Worm (Caenorhabditis elegans) whole organism, young adult: Measurements from ENCODE around the gene F14F7.4.

ENCODE experiments used
- B0035.1 ChIP-seq: sonication (generic microtip); optimal IDR thresholded peaks from 2 replicates; lab custom pipeline; 2016; ENCODE audit warnings: missing genetic modification characterization, mild to moderate bottlenecking, missing compliant biosample characterization, missing genotype, missing genetic modification reagents
- B0336.3 ChIP-seq: fragments of 200-800 bp; sonication (Bioruptor generic); IDR thresholded peaks from 2 replicates; pipeline ENCODE4 v1.3.6; 2022; ENCODE audit warnings: missing genetic modification characterization, missing compliant biosample characterization
- D2030.7 ChIP-seq: fragments of 200-800 bp; sonication (Bioruptor generic); IDR thresholded peaks from 2 replicates; pipeline ENCODE4 v1.3.6; 2022; ENCODE audit warnings: missing genetic modification reagents, missing genetic modification characterization, missing compliant biosample characterization
- F10E7.11 ChIP-seq: sonication (generic microtip); optimal IDR thresholded peaks from 2 replicates; lab custom pipeline; 2017; ENCODE audit warnings: mild to moderate bottlenecking, missing genetic modification characterization, moderate library complexity, missing compliant biosample characterization
- F22D6.2 ChIP-seq: sonication (generic microtip); optimal IDR thresholded peaks from 2 replicates; lab custom pipeline; 2016; ENCODE audit warnings: mild to moderate bottlenecking, missing genetic modification characterization, missing compliant biosample characterization
- F49E8.2 ChIP-seq: sonication (generic microtip); optimal IDR thresholded peaks from 3 replicates; lab custom pipeline; 2017; ENCODE audit warnings: missing genetic modification characterization, mild to moderate bottlenecking, missing compliant biosample characterization, antibody characterized with exemption, moderate library complexity; ENCODE audit not compliant: insufficient read depth
- K11D2.4 ChIP-seq: fragments of 200-800 bp; sonication (Bioruptor generic); IDR thresholded peaks from 2 replicates; pipeline ENCODE4 v1.3.6; 2022; ENCODE audit warnings: missing genetic modification reagents, missing genetic modification characterization, missing compliant biosample characterization
- T07F8.4 ChIP-seq: sonication (generic microtip); optimal IDR thresholded peaks from 2 replicates; lab custom pipeline; 2016; ENCODE audit warnings: mild to moderate bottlenecking, missing genetic modification characterization, moderate library complexity, missing compliant biosample characterization
- Y53G8AR.9 ChIP-seq: fragments of 200-800 bp; sonication (Bioruptor generic); conservative IDR thresholded peaks from 2 replicates; pipeline ENCODE4 v1.3.6; 2022; ENCODE audit warnings: missing genetic modification reagents, missing genetic modification characterization, missing compliant biosample characterization
- Y79H2A.3 ChIP-seq: fragments of 200-800 bp; sonication (Bioruptor generic); conservative IDR thresholded peaks from 2 replicates; pipeline ENCODE4 v1.3.6; 2022; ENCODE audit warnings: missing genetic modification reagents, missing genetic modification characterization, missing compliant biosample characterization
- aptf-3 ChIP-seq: fragments of 200-800 bp; sonication (Bioruptor generic); IDR thresholded peaks from 2 replicates; pipeline ENCODE4 v1.3.6; 2022; ENCODE audit warnings: missing genetic modification characterization, missing compliant biosample characterization
- athp-1 ChIP-seq: sonication (generic microtip); optimal IDR thresholded peaks from 2 replicates; lab custom pipeline; 2017; ENCODE audit warnings: mild to moderate bottlenecking, missing genetic modification characterization, missing compliant biosample characterization
- attf-3 ChIP-seq: fragments of 200-800 bp; sonication (Bioruptor generic); conservative IDR thresholded peaks from 2 replicates; pipeline ENCODE4 v1.3.6; 2022; ENCODE audit warnings: missing genetic modification reagents, missing genetic modification characterization, missing compliant biosample characterization
- cebp-2 ChIP-seq: fragments of 200-800 bp; sonication (Bioruptor generic); IDR thresholded peaks from 2 replicates; pipeline ENCODE4 v1.3.6; 2022; ENCODE audit warnings: missing genetic modification characterization, missing compliant biosample characterization
- ceh-40 ChIP-seq: fragments of 200-800 bp; sonication (Bioruptor generic); IDR thresholded peaks from 2 replicates; pipeline ENCODE4 v1.3.6; 2022; ENCODE audit warnings: missing genetic modification characterization, missing compliant biosample characterization
- ceh-58 ChIP-seq: fragments of 200-800 bp; sonication (Bioruptor generic); IDR thresholded peaks from 2 replicates; pipeline ENCODE4 v1.3.6; 2022; ENCODE audit warnings: missing genetic modification characterization, missing compliant biosample characterization
- ceh-91 ChIP-seq: fragments of 200-800 bp; sonication (Bioruptor generic); IDR thresholded peaks from 2 replicates; pipeline ENCODE4 v1.3.6; 2022; ENCODE audit warnings: missing genetic modification reagents, missing genetic modification characterization, missing compliant biosample characterization
- chd-7 ChIP-seq: sonication (generic microtip); optimal IDR thresholded peaks from 2 replicates; lab custom pipeline; 2016; ENCODE audit warnings: mild to moderate bottlenecking, missing genetic modification characterization, moderate library complexity, missing compliant biosample characterization
- dpff-1 ChIP-seq: sonication (generic microtip); optimal IDR thresholded peaks from 2 replicates; lab custom pipeline; 2017; ENCODE audit warnings: mild to moderate bottlenecking, missing genetic modification characterization, missing compliant biosample characterization
- gei-17 ChIP-seq: fragments of 200-800 bp; sonication (Bioruptor generic); optimal IDR thresholded peaks from 2 replicates; lab custom pipeline; 2018; ENCODE audit warnings: mild to moderate bottlenecking, missing genetic modification characterization, missing compliant biosample characterization
- him-1 ChIP-seq: sonication (generic microtip); optimal IDR thresholded peaks from 2 replicates; lab custom pipeline; 2016; ENCODE audit warnings: missing genotype, missing genetic modification reagents, missing genetic modification characterization, missing compliant biosample characterization
- hmg-20 ChIP-seq: fragments of 200-800 bp; sonication (Bioruptor generic); IDR thresholded peaks from 2 replicates; pipeline ENCODE4 v1.3.6; 2022; ENCODE audit warnings: missing genetic modification reagents, missing genetic modification characterization, missing compliant biosample characterization
- hrde-1 ChIP-seq: sonication (generic microtip); optimal IDR thresholded peaks from 2 replicates; lab custom pipeline; 2016; ENCODE audit warnings: missing genetic modification characterization, mild to moderate bottlenecking, missing compliant biosample characterization, moderate library complexity, missing genotype, missing genetic modification reagents, borderline replicate concordance
- lin-35 ChIP-seq, 3 experiments: fragments of 150-350 bp in 2 of 3; sonication (generic microtip) in 1 of 3; optimal IDR thresholded peaks; 2 replicates each; lab custom pipeline; 2014 to 2018; ENCODE audit warnings: missing biosample characterization in 3 of 3, missing genetic modification characterization in 3 of 3, missing genetic modification reagents in 3 of 3
- lin-40 ChIP-seq: sonication (generic microtip); optimal IDR thresholded peaks from 2 replicates; lab custom pipeline; 2016; ENCODE audit warnings: missing genetic modification characterization, mild to moderate bottlenecking, missing compliant biosample characterization, missing genotype, missing genetic modification reagents
- lin-54 ChIP-seq: fragments of 200-800 bp; sonication (Bioruptor generic); optimal IDR thresholded peaks from 2 replicates; lab custom pipeline; 2018; ENCODE audit warnings: mild to moderate bottlenecking, missing genetic modification characterization, missing compliant biosample characterization
- lsl-1 ChIP-seq: fragments of 200-800 bp; sonication (Bioruptor generic); optimal IDR thresholded peaks from 2 replicates; lab custom pipeline; 2018; ENCODE audit warnings: mild to moderate bottlenecking, missing genetic modification characterization, moderate library complexity, missing compliant biosample characterization
- lsy-27 ChIP-seq: sonication (generic microtip); optimal IDR thresholded peaks from 2 replicates; lab custom pipeline; 2017; ENCODE audit warnings: missing genetic modification characterization, mild to moderate bottlenecking, missing compliant biosample characterization, antibody characterized with exemption, missing genotype, borderline replicate concordance; ENCODE audit not compliant: insufficient read depth
- madf-3 ChIP-seq: fragments of 200-800 bp; sonication (Bioruptor generic); IDR thresholded peaks from 2 replicates; pipeline ENCODE4 v1.3.6; 2022; ENCODE audit warnings: missing genetic modification reagents, missing genetic modification characterization, missing compliant biosample characterization
- madf-6 ChIP-seq: fragments of 200-800 bp; sonication (Bioruptor generic); IDR thresholded peaks from 2 replicates; pipeline ENCODE4 v1.3.6; 2022; ENCODE audit warnings: missing genetic modification reagents, missing genetic modification characterization, missing compliant biosample characterization
- mel-28 ChIP-seq: sonication (generic microtip); optimal IDR thresholded peaks from 2 replicates; lab custom pipeline; 2016; ENCODE audit warnings: borderline replicate concordance, mild to moderate bottlenecking, missing genetic modification characterization, missing compliant biosample characterization
- mes-4 ChIP-seq: sonication (generic microtip); optimal IDR thresholded peaks from 2 replicates; lab custom pipeline; 2016; ENCODE audit warnings: missing genotype, missing genetic modification characterization, missing compliant biosample characterization
- nfya-1 ChIP-seq: sonication (generic microtip); optimal IDR thresholded peaks from 2 replicates; lab custom pipeline; 2017; ENCODE audit warnings: antibody characterized with exemption, missing compliant biosample characterization, missing genetic modification characterization, borderline replicate concordance; ENCODE audit not compliant: insufficient read depth
- nfyb-1 ChIP-seq: fragments of 200-800 bp; sonication (Bioruptor generic); IDR thresholded peaks from 2 replicates; pipeline ENCODE4 v1.3.6; 2022; ENCODE audit warnings: missing genetic modification reagents, missing genetic modification characterization, missing compliant biosample characterization
- nhr-27 ChIP-seq: fragments of 200-800 bp; sonication (Bioruptor generic); optimal IDR thresholded peaks from 2 replicates; lab custom pipeline; 2018; ENCODE audit warnings: mild to moderate bottlenecking, missing genetic modification characterization, moderate library complexity, missing compliant biosample characterization
- rcor-1 ChIP-seq: fragments of 200-800 bp; sonication (Bioruptor generic); IDR thresholded peaks from 2 replicates; pipeline ENCODE4 v1.3.6; 2022; ENCODE audit warnings: missing genetic modification reagents, missing genetic modification characterization, missing compliant biosample characterization
- sdz-38 ChIP-seq: sonication (generic microtip); optimal IDR thresholded peaks from 2 replicates; lab custom pipeline; 2016; ENCODE audit warnings: missing genotype, missing genetic modification characterization, missing compliant biosample characterization
- snpc-1.3 ChIP-seq: sonication (generic microtip); optimal IDR thresholded peaks from 2 replicates; lab custom pipeline; 2017; ENCODE audit warnings: missing genetic modification characterization, mild to moderate bottlenecking, missing compliant biosample characterization, antibody characterized with exemption, moderate library complexity, missing genotype, missing genetic modification reagents; ENCODE audit not compliant: insufficient read depth
- somi-1 ChIP-seq: fragments of 200-800 bp; sonication (Bioruptor generic); optimal IDR thresholded peaks from 2 replicates; lab custom pipeline; 2018; ENCODE audit warnings: mild to moderate bottlenecking, missing genetic modification characterization, missing compliant biosample characterization
- tbp1 ChIP-seq: fragments of 200-800 bp; sonication (Bioruptor generic); optimal IDR thresholded peaks from 2 replicates; lab custom pipeline; 2018; ENCODE audit warnings: mild to moderate bottlenecking, missing genetic modification characterization, missing compliant biosample characterization
- unc-130 ChIP-seq: sonication (generic microtip); optimal IDR thresholded peaks from 2 replicates; lab custom pipeline; 2016; ENCODE audit warnings: missing genetic modification reagents, missing genetic modification characterization, missing compliant biosample characterization
- ztf-18 ChIP-seq: sonication (generic microtip); optimal IDR thresholded peaks from 2 replicates; lab custom pipeline; 2016; ENCODE audit warnings: missing genotype, mild to moderate bottlenecking, missing genetic modification characterization, missing compliant biosample characterization
- ztf-25 ChIP-seq: fragments of 200-800 bp; sonication (Bioruptor generic); IDR thresholded peaks from 2 replicates; pipeline ENCODE4 v1.3.6; 2022; ENCODE audit warnings: missing genetic modification reagents, missing genetic modification characterization, missing compliant biosample characterization
- ztf-28 ChIP-seq: fragments of 200-800 bp; sonication (Bioruptor generic); IDR thresholded peaks from 2 replicates; pipeline ENCODE4 v1.3.6; 2022; ENCODE audit warnings: missing genetic modification reagents, missing genetic modification characterization, missing compliant biosample characterization
- ztf-3 ChIP-seq: fragments of 200-800 bp; sonication (Bioruptor generic); optimal IDR thresholded peaks from 2 replicates; lab custom pipeline; 2018; ENCODE audit warnings: mild to moderate bottlenecking, missing genetic modification characterization, missing compliant biosample characterization
- ztf-6 ChIP-seq: fragments of 200-800 bp; sonication (Bioruptor generic); IDR thresholded peaks from 2 replicates; pipeline ENCODE4 v1.3.6; 2022; ENCODE audit warnings: missing genetic modification reagents, missing genetic modification characterization, missing compliant biosample characterization

F14F7.4 gene

DNA sequence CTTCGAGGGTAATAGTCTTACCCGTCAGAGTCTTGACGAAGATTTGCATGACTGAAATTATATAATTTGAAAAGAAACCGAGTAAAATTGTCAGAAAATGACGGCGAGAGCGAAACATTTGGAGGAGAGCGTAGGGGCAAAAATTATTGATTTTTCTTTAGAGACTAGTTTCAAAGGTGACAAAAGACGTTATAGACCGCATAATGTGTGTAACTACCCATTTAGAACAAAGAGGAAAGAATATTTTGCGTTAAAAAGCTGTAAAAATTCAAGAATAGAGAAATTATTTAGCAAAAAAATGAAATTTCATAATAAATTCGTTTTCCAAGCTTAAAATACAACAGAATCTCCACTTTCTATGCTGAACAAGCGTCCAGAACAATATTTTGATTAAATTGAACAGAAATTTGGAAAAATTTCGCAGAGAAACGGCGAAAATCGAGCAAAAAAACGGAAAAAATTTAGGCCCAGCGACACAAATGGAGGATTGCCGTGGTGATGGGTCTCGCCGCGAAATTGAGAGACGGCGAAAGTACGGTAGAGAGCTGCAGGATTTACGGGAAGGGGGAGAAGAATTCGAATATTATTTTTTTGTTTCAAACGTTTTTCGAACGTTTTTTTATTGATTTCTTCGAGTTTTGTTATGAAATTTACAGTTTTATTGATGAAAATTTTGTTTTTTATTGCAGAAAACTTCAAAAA, 50.9 kb downstream of the F14F7.4 start, which contains the start of the genes ubq-2 and frg-1 (continued):
- peak; percentile 82 for TF ChIP-seq madf-3 (GFP tag; lab: Robert Waterston, UW)
- peak; percentile 51 for TF ChIP-seq him-1 (tag; lab: Kevin White, UChicago)
- no peak for TF ChIP-seq Y79H2A.3 (GFP tag; lab: Robert Waterston, UW)
- TF ChIP-seq D2030.7 = peak; percentile 79
- no peak for TF ChIP-seq T07F8.4 (tag; lab: Kevin White, UChicago)
- TF ChIP-seq Y53G8AR.9 (GFP tag; lab: Robert Waterston, UW) = peak; percentile 77
- TF ChIP-seq aptf-3 (GFP tag; lab: Robert Waterston, UW) = no peak
- TF ChIP-seq B0336.3 = peak; percentile 55; the same call in 1 of the 2 replicates
- peak; percentile 96 for TF ChIP-seq lsl-1
- no peak for TF ChIP-seq ceh-40 (GFP tag; lab: Robert Waterston, UW)
- TF ChIP-seq sdz-38 = no peak
- peak; percentile 72 for TF ChIP-seq F49E8.2 (tag; lab: Kevin White, UChicago)
- peak; percentile 49 for TF ChIP-seq snpc-1.3 (tag; lab: Kevin White, UChicago)
- TF ChIP-seq nhr-27 (tag; lab: Kevin White, UChicago) = no peak
- TF ChIP-seq nfya-1 (tag; lab: Kevin White, UChicago) = no peak
- TF ChIP-seq attf-3 (GFP tag; lab: Robert Waterston, UW) = no peak
- no peak for TF ChIP-seq ceh-58 (GFP tag; lab: Robert Waterston, UW)
- no peak for TF ChIP-seq ztf-18
- TF ChIP-seq F22D6.2 (tag; lab: Kevin White, UChicago) = no peak
- TF ChIP-seq lin-35 (GFP tag; optimal IDR thresholded peaks at IDR 0.05; lab: Kevin White, UChicago) = peak in 2 of 3 experiments; percentile 22 to 70
- TF ChIP-seq dpff-1 (tag; lab: Kevin White, UChicago) = no peak
- peak; percentile 89 for TF ChIP-seq lin-54 (GFP tag; lab: Kevin White, UChicago)
- peak; percentile 60 for TF ChIP-seq ceh-91 (GFP tag; lab: Robert Waterston, UW)
- TF ChIP-seq ztf-3 (GFP tag; lab: Kevin White, UChicago) = no peak
- TF ChIP-seq madf-6 (GFP tag; lab: Robert Waterston, UW) = peak; percentile 92
- TF ChIP-seq hmg-20 (GFP tag; lab: Robert Waterston, UW) = peak; percentile 46; the same call in 1 of the 2 replicates
- no peak for TF ChIP-seq somi-1 (GFP tag; lab: Kevin White, UChicago)
- TF ChIP-seq athp-1 (tag; lab: Kevin White, UChicago) = peak; percentile 30
- TF ChIP-seq B0035.1 (tag; lab: Kevin White, UChicago) = peak; percentile 22
- TF ChIP-seq mel-28 (tag; lab: Kevin White, UChicago) = no peak
- TF ChIP-seq tbp1 (GFP tag; lab: Kevin White, UChicago) = peak; percentile 66
- peak; percentile 80 for TF ChIP-seq rcor-1
- no peak for TF ChIP-seq lsy-27
- TF ChIP-seq ztf-25 (GFP tag; lab: Robert Waterston, UW) = no peak
- TF ChIP-seq lin-40 (tag; lab: Kevin White, UChicago) = peak; percentile 84
- TF ChIP-seq nfyb-1 (GFP tag; lab: Robert Waterston, UW) = peak; percentile 86
- no peak for TF ChIP-seq cebp-2 (GFP tag; lab: Robert Waterston, UW)
- peak; percentile 77 for TF ChIP-seq K11D2.4 (GFP tag; lab: Robert Waterston, UW)
- TF ChIP-seq mes-4 (tag; lab: Kevin White, UChicago) = no peak
- TF ChIP-seq gei-17 (GFP tag; lab: Kevin White, UChicago) = peak; percentile 57
- TF ChIP-seq unc-130 = no peak
- TF ChIP-seq chd-7 (tag; lab: Kevin White, UChicago) = peak; percentile 4
- TF ChIP-seq hrde-1 (tag; lab: Kevin White, UChicago) = no peak
- no peak for TF ChIP-seq F10E7.11 (tag; lab: Kevin White, UChicago)
- 0 out of 2 replicates have a peak, but pooled peaks have one; percentile 32 for TF ChIP-seq ztf-28 (GFP tag; lab: Robert Waterston, UW)
- TF ChIP-seq ztf-6 = no peak
